Fruit fly (Drosophila melanogaster) whole organism, adult: ENCODE measurements around the gene Hez.

Experiments
- Clk ChIP-seq: fragments of 200-800 bp; sonication (Bioruptor generic); optimal IDR thresholded peaks from 2 replicates; lab custom pipeline; 2017; ENCODE audit warnings: missing biosample characterization, missing genetic modification characterization
- Hr96 ChIP-seq: fragments of 200-800 bp; sonication (Bioruptor generic); optimal IDR thresholded peaks from 2 replicates; lab custom pipeline; 2016; ENCODE audit warnings: missing biosample characterization, missing genetic modification characterization

DNA sequence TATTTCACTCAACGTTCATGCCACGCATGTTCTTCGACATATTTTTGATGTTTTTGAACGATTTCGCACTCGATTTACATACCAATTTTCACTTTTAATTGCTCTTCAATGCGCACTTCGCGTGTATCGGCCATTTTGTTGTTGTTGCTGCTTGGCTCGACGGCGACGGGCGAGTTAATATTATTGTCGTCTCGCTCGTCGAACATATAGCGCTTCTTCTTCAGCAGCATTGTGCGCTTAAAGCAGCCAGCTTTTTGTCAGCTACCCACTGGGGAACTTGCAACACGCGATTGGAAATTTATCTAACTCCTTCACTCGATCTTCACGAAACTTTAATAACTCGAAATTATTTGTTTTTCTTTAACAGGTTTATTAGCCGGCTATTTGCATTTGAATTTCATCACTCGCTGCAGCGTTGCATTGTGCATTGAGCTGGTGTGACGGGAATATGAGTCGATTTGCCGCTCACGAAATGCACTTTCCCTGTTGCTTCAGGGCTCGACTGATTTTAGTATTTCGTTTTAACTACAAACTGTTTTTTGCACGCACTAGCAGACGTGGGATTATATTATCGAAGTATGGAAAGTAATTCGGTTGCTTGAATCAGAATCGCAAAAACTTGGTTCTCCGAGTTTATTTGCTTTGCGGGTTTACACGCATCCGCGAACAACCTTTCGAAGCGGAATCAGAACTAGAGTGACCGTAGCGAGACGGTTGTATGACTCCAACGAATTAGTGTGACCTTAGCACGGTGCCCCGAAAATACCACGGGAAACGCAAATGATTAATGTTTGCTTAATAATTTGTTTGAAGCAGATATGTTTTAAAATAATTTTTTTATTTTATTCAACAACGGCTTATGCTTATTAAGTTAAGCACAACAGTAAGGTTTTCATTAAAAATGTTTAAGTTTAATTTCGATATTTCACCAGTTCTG, 39.7 kb downstream of the Hez start, which contains the start of gene RasGAP1:
- TF ChIP-seq Clk (no peak), Hr96 (GFP tag; lab: Kevin White, UChicago) (no peak)
